Fruit fly (Drosophila melanogaster) whole organism: ENCODE data around the gene Pvf2.
A peak's percentile ranks its signal among the peaks of the same experiment; 100 is the strongest.

Source experiments
- CG8478 ChIP-seq: fragments of >200 bp; optimal IDR thresholded peaks from 2 replicates; lab custom pipeline; 2018; ENCODE audit warnings: inconsistent platforms
- Dll ChIP-seq: fragments of >200 bp; optimal IDR thresholded peaks from 2 replicates; lab custom pipeline; 2017
- EcR ChIP-seq, 2 experiments: fragments of >200 bp; optimal IDR thresholded peaks; 2 replicates each; lab custom pipeline; 2017; ENCODE audit warnings: missing biosample characterization in 2 of 2, missing genetic modification characterization in 2 of 2, missing genetic modification reagents in 2 of 2
- pan ChIP-seq: fragments of >200 bp; optimal IDR thresholded peaks from 2 replicates; lab custom pipeline; 2017
- psq ChIP-seq: fragments of >200 bp; optimal IDR thresholded peaks from 2 replicates; lab custom pipeline; 2017
- usp ChIP-seq: fragments of >200 bp; optimal IDR thresholded peaks from 2 replicates; lab custom pipeline; 2017; ENCODE audit warnings: missing biosample characterization, missing genetic modification characterization, mixed read lengths

Pvf2 gene

DNA sequence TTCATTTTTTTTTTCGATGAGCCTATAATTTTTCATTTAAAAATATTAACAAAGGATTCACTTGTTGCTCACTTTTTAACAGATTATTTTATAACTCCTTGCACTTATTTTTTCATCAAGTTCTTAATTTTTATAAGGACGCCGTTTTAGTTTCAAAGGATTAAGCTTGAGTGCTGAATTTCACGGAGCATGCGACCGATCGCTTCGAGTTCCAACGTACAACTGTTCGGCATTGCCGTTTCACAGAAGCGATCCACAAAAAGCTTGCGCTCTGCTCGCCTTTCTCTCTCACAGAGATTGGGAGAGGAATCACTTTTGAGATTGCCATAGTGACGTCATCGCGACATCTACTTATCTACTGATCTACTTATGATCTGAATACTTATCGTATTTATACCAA is at the start of gene Pvf2:
TSS of gene Pvf2 (minus strand) at position 226 of the 400 bp plus-strand sequence.
- no peak for TF ChIP-seq pan (lab: Kevin White, UChicago)
- TF ChIP-seq CG8478 (lab: Kevin White, UChicago) = no peak
- TF ChIP-seq Dll = no peak
- TF ChIP-seq usp (GFP tag; lab: Kevin White, UChicago) = no peak

DNA sequence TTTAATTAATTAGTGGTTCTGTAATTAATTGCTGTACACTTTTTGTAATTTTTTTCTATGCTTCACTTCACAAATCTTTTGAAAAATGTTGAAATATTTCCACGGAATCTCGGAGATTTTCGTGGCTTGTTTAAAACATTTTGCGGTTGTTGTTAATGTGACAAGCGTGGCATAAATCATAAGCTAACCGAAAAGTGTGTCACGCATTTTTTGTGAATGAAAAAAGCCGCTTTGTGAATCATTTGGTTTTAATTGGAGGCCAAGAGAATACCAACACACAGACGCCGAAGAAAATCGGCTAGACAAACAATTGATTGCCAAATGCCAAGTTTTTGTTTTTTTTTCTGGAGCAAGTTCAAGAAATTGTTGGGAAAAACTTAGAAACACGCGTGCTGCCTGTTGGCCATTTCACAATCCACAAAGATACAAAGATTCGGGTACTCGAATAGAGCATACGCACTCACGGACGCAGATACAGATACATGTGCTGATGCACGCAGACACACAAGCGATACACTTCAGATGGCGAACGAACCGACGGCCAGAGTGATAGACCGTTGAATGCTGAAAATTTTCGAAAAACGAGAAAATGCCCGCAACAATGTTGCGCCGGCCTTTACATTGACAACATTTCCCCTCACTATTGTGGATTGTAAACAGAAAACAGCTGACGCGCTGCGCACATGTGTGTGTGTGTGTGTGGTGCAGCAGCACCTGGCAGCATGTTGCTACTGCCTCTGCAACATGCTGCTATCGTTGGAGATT is 49.3 kb upstream of the Pvf2 start:
- TF ChIP-seq CG8478 (lab: Kevin White, UChicago) = no peak
- TF ChIP-seq psq (lab: Kevin White, UChicago) = no peak
- no peak for TF ChIP-seq EcR (GFP tag; optimal IDR thresholded peaks at IDR 0.05; lab: Kevin White, UChicago)
- no peak for TF ChIP-seq usp (GFP tag; lab: Kevin White, UChicago)
- no peak for TF ChIP-seq Dll
- TF ChIP-seq pan (lab: Kevin White, UChicago) = no peak

DNA sequence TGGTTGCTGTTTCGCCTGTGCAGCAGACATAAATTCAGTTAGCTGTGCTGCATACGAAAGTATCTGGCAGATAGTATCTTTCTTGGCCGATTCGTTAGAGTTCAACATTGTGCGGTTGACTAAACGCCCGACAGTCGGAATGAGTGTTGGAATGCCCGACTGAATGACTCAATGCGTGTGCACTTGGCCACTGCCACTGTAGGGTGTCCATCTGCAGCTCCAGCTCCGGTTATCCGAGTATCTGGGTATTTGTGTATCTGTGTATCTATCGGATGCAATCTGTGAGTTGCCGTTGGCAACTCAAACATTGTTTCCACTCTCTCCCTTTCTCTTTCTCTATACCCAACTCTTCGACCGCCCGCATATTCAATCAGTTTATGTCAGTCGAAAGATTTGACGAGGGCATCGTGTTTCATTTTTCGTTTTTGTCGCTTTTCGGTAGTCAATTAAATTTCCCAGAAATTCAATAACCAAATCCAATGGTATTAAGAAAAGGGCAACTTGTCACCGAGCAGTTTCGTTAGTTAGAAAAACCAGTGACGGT is 40.8 kb upstream of the Pvf2 start:
- TF ChIP-seq EcR (GFP tag; optimal IDR thresholded peaks at IDR 0.05; lab: Kevin White, UChicago) (no peak), pan (lab: Kevin White, UChicago) (no peak), usp (GFP tag; lab: Kevin White, UChicago) (no peak), psq (lab: Kevin White, UChicago) (no peak), CG8478 (lab: Kevin White, UChicago) (no peak), Dll (no peak)

DNA sequence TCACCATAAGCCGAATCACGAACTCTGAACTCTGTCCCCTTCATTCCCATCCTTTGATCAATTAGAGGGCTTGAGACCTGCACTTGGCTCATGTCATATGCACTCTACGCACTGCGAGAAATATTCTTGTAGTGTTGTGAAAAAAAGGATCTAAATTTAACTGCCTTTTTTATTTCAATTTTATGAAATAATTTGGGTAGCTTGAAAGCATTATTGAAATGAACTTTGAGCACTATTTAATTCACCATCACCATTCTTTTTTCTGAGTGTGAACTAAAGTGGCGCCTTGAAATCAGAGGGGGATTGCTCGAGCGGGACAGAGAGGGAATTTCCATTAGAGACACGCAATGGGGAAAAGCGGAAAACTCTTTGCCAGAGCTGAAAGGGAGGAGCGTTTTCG is 39.3 kb upstream of the Pvf2 start:
- TF ChIP-seq Dll = no peak
- TF ChIP-seq pan (lab: Kevin White, UChicago) = no peak
- no peak for TF ChIP-seq CG8478 (lab: Kevin White, UChicago)
- no peak for TF ChIP-seq usp (GFP tag; lab: Kevin White, UChicago)
- TF ChIP-seq EcR (GFP tag; optimal IDR thresholded peaks at IDR 0.05; lab: Kevin White, UChicago) = no peak
- no peak for TF ChIP-seq psq (lab: Kevin White, UChicago)

DNA sequence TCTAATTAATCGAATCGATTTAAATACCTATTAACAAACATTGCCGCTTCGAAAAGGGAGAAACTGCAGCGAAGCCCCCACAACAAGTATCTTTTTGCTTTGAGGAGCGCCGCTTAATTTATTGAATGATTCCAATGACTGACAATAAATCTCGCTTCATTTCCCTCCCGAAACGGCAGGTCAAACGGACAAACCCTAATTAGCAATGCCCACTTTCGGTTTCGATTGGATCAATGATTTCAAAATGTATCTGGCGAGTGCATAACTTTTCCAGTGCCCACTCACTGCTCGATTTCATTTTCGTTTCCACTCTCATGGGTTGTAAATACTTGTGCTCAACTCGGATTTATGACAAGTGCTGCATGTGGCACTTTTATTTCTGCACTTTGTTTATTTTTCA is 38.4 kb upstream of the Pvf2 start:
- TF ChIP-seq Dll (no peak), psq (lab: Kevin White, UChicago) (no peak), usp (GFP tag; lab: Kevin White, UChicago) (no peak), CG8478 (lab: Kevin White, UChicago) (no peak), pan (lab: Kevin White, UChicago) (no peak), EcR (GFP tag; optimal IDR thresholded peaks at IDR 0.05; lab: Kevin White, UChicago) (no peak)

DNA sequence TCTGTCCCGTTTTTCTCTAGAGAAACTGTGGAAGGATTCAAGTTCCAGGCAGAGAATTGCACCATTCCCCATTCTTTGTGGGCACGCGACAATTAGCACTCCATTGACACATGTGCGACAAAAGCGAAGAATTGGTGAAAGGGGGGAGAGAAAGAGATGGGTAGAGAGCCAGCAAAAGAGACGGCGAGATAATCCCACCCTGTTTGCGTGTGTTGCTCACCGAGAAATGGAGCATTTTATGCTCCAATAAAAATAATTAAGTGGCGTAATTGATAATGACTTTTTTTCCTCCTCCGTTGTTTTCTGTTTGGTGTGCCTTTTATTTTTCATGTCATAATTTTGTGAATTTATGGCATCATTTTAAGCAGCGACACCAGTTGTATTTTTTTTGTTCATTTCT is 36.6 kb upstream of the Pvf2 start:
- TF ChIP-seq pan (lab: Kevin White, UChicago) (no peak), Dll (no peak)

DNA sequence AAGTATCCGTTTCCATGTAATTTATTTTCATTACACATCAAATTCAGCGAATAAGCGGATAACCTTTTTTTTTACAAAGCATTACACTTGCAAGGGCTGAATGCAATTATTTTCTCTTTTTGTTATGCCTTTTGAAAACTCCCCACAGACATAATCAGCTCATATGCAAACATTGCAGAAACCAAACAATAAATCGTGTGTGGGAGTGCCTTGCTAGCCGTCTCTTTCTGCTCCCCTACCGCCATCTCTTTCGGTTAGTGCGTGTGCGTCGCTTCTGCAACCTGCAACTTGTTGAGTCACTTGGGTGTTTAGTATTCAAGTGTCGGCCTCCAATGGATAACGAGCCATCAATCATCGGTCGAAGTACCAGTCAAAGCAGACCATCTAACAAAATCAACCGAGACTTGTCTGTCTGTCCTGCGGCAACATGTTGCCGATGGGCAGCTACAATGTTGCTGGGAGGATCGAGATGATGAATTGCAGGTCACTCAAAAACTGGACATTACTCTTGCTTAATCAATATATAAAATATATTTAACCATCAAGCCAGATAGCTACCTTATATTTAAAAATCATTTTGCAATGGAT is 35.1 kb upstream of the Pvf2 start:
- no peak for TF ChIP-seq Dll
- no peak for TF ChIP-seq CG8478 (lab: Kevin White, UChicago)
- TF ChIP-seq pan (lab: Kevin White, UChicago) = no peak
- no peak for TF ChIP-seq usp (GFP tag; lab: Kevin White, UChicago)
- no peak for TF ChIP-seq EcR (GFP tag; optimal IDR thresholded peaks at IDR 0.05; lab: Kevin White, UChicago)
- TF ChIP-seq psq (lab: Kevin White, UChicago) = no peak

DNA sequence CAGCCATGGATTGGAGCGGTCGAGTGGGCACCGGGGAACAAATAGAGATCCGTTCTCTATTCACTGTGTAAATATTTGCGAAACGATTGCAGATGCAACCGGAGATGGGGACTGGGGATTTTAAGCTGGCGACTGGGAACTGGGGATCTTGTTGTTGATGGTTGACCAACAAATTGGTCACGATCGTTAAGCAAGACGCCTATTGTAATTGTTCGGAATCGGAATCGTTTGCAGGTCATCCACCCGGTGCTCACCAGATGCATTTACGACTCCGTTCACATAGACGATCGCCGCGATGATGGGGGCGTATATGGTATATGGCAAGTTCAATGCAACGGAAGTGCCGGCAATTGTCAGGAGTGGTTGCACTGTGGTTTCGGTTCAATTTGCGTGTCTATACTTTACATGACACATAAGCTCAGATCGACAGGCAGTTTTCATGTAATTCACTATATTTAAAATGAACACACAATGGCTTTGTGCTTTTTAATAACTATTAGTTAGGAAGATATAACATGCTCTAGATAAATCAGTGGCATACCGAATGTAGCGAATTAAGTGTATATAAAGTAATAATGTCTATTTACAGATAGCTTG is 33.9 kb upstream of the Pvf2 start:
- TF ChIP-seq EcR (GFP tag; optimal IDR thresholded peaks at IDR 0.05; lab: Kevin White, UChicago) = peak in 1 of 2 experiments; percentile 71
- no peak for TF ChIP-seq psq (lab: Kevin White, UChicago)
- TF ChIP-seq pan (lab: Kevin White, UChicago) = no peak
- no peak for TF ChIP-seq usp (GFP tag; lab: Kevin White, UChicago)
- TF ChIP-seq Dll = no peak

DNA sequence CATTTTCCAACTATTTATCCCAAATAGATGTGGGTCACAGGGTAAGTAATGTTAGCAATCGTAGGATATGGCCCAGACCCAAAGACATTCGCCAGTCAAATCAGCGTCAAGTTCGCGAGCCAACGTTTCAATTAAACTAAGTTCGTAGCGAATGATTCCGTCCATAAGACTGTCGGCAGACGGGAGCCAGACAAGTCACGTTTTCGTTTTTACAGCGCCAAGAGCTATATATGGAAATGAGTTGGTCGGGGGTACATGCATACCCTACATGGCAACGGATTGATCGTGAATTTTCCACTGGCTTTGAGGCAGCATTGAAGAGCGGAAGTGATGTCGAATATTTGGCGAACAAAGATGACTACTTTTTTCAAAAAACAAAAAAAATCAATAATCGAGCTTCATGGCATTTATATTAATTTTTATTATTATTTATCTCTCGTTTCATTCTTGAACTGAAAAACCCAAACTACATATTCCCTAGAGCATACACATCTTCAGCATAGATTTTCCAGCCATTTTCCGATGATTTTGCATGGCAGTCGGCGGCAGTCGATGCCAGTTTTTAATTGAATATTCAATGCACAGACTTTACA is 33.2 kb upstream of the Pvf2 start:
- TF ChIP-seq EcR (GFP tag; optimal IDR thresholded peaks at IDR 0.05; lab: Kevin White, UChicago) (no peak), psq (lab: Kevin White, UChicago) (no peak), Dll (no peak), CG8478 (lab: Kevin White, UChicago) (no peak), usp (GFP tag; lab: Kevin White, UChicago) (no peak), pan (lab: Kevin White, UChicago) (no peak)

DNA sequence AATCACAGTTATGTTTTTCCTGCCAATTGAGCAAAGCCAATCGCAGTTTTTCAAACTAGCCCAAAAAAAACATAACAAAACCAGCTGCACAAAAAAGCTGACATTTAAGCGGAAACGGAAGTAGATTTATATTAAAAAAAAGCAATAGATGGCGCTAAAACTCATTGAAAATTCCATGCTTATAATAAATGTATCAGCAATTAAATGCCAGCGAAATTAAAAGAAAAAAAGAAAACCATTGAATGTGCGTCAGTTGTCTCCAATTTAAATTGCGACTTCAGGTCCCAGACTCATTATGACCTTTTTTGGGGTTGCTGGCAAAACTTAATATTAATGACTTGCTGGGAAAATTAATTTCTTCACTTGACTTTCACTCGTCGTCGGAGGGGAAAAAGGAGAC is 29.7 kb upstream of the Pvf2 start:
- TF ChIP-seq EcR (GFP tag; optimal IDR thresholded peaks at IDR 0.05; lab: Kevin White, UChicago) (no peak), Dll (no peak), CG8478 (lab: Kevin White, UChicago) (no peak), pan (lab: Kevin White, UChicago) (no peak), psq (lab: Kevin White, UChicago) (no peak), usp (GFP tag; lab: Kevin White, UChicago) (no peak)

DNA sequence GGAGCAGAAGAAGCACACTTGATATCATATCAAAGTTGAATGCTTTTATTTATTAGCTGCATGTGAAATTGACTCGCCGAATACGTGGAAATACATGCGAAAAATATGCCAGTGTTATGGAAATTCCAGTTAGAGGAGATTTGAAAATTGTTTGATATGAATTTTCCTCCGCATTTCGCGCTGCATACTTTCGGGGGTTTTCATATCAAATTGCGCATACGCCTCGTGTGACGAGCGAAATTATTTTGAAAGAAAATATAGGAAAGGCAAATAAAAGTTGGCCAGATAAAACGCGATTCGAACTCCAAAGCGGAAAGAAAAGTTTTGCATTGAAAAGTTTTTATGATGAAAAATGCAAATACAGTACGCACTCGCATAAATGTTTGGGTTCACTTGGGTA is 25.9 kb upstream of the Pvf2 start:
- TF ChIP-seq psq (lab: Kevin White, UChicago) (no peak), CG8478 (lab: Kevin White, UChicago) (no peak), pan (lab: Kevin White, UChicago) (no peak), usp (GFP tag; lab: Kevin White, UChicago) (no peak), EcR (GFP tag; optimal IDR thresholded peaks at IDR 0.05; lab: Kevin White, UChicago) (no peak), Dll (no peak)
